Fruit fly (Drosophila melanogaster) whole organism, embryonic: ENCODE data around the gene MTF-1.
A peak's percentile ranks its signal among the peaks of the same experiment; 100 is the strongest.

Experiments used
- BEAF-32 ChIP-seq: fragments of 200-800 bp; sonication (Bioruptor generic); optimal IDR thresholded peaks from 3 replicates; lab custom pipeline; 2017; ENCODE audit warnings: missing biosample characterization, missing genetic modification characterization, mild to moderate bottlenecking, moderate library complexity, missing genetic modification reagents
- Blimp-1 ChIP-seq: fragments of 200-800 bp; sonication (Bioruptor generic); optimal IDR thresholded peaks from 3 replicates; lab custom pipeline; 2018; ENCODE audit warnings: missing biosample characterization, missing genetic modification characterization, mild to moderate bottlenecking, moderate library complexity, missing genetic modification reagents
- CG1024 ChIP-seq: fragments of 200-800 bp; sonication (Bioruptor generic); IDR thresholded peaks from 2 replicates; pipeline ENCODE4 v1.3.6; 2022; ENCODE audit warnings: missing biosample characterization, missing genetic modification characterization
- CG12391 ChIP-seq: fragments of 200-800 bp; sonication (Bioruptor generic); optimal IDR thresholded peaks from 3 replicates; lab custom pipeline; 2018; ENCODE audit warnings: missing biosample characterization, mild to moderate bottlenecking, missing genetic modification characterization, moderate library complexity
- CG14014 ChIP-seq: fragments of 200-800 bp; sonication (Bioruptor generic); IDR thresholded peaks from 2 replicates; pipeline ENCODE4 v1.3.6; 2022; ENCODE audit warnings: missing biosample characterization, missing genetic modification characterization
- CG14050 ChIP-seq: fragments of 200-800 bp; sonication (Bioruptor generic); IDR thresholded peaks from 3 replicates; pipeline ENCODE4 v1.3.6; 2022; ENCODE audit warnings: missing biosample characterization, missing genetic modification characterization
- CG14441 ChIP-seq: fragments of 200-800 bp; sonication (Bioruptor generic); IDR thresholded peaks from 2 replicates; pipeline ENCODE4 v1.3.6; 2022; ENCODE audit warnings: missing biosample characterization, missing genetic modification characterization
- CG15269 ChIP-seq: fragments of 200-800 bp; sonication (Bioruptor generic); optimal IDR thresholded peaks from 2 replicates; lab custom pipeline; 2018; ENCODE audit warnings: missing biosample characterization, mild to moderate bottlenecking, missing genetic modification characterization, moderate library complexity
- CG2202 ChIP-seq: fragments of 200-800 bp; sonication (Bioruptor generic); optimal IDR thresholded peaks from 2 replicates; lab custom pipeline; 2018; ENCODE audit warnings: missing biosample characterization, mild to moderate bottlenecking, missing genetic modification characterization
- CG30431 ChIP-seq: fragments of 200-800 bp; sonication (Bioruptor generic); optimal IDR thresholded peaks from 2 replicates; lab custom pipeline; 2017; ENCODE audit warnings: missing biosample characterization, missing genetic modification characterization
- CG3065 ChIP-seq: fragments of 200-800 bp; sonication (Bioruptor generic); optimal IDR thresholded peaks from 2 replicates; lab custom pipeline; 2016; ENCODE audit warnings: missing biosample characterization, missing genetic modification characterization
- CG33213 ChIP-seq: fragments of 200-800 bp; sonication (Bioruptor generic); optimal IDR thresholded peaks from 3 replicates; lab custom pipeline; 2016; ENCODE audit warnings: missing biosample characterization, missing genetic modification characterization
- CG3995 ChIP-seq: fragments of 200-800 bp; sonication (Bioruptor generic); optimal IDR thresholded peaks from 3 replicates; lab custom pipeline; 2016; ENCODE audit warnings: missing biosample characterization, missing genetic modification characterization
- CG4328 ChIP-seq: fragments of 200-800 bp; sonication (Bioruptor generic); optimal IDR thresholded peaks from 3 replicates; lab custom pipeline; 2017; ENCODE audit warnings: missing biosample characterization, missing genetic modification reagents, missing genetic modification characterization
- CG43689 ChIP-seq: fragments of 200-800 bp; sonication (Bioruptor generic); IDR thresholded peaks from 2 replicates; pipeline ENCODE4 v1.3.6; 2022; ENCODE audit warnings: missing biosample characterization, missing genetic modification characterization
- CG6654 ChIP-seq: fragments of 200-800 bp; sonication (Bioruptor generic); optimal IDR thresholded peaks from 2 replicates; lab custom pipeline; 2017; ENCODE audit warnings: missing biosample characterization, mild to moderate bottlenecking, missing genetic modification characterization
- CG7357 ChIP-seq: fragments of 200-800 bp; sonication (Bioruptor generic); IDR thresholded peaks from 3 replicates; pipeline ENCODE4 v1.3.6; 2022; ENCODE audit warnings: missing biosample characterization, missing genetic modification characterization
- CG7786 ChIP-seq: fragments of 200-800 bp; sonication (Bioruptor generic); optimal IDR thresholded peaks from 2 replicates; lab custom pipeline; 2016; ENCODE audit warnings: missing biosample characterization, missing genetic modification characterization
- CG7839 ChIP-seq: fragments of 200-800 bp; sonication (Bioruptor generic); optimal IDR thresholded peaks from 3 replicates; lab custom pipeline; 2018; ENCODE audit warnings: missing biosample characterization, mild to moderate bottlenecking, missing genetic modification characterization, moderate library complexity
- CG8281 ChIP-seq: fragments of 200-800 bp; sonication (Bioruptor generic); optimal IDR thresholded peaks from 2 replicates; lab custom pipeline; 2018; ENCODE audit warnings: missing biosample characterization, mild to moderate bottlenecking, missing genetic modification characterization, moderate library complexity
- Doc3 ChIP-seq: fragments of 200-800 bp; sonication (Bioruptor generic); IDR thresholded peaks from 3 replicates; pipeline ENCODE4 v1.3.6; 2022; ENCODE audit warnings: missing biosample characterization, missing genetic modification characterization; ENCODE audit not compliant: partially characterized antibody
- Drgx ChIP-seq: fragments of 200-800 bp; sonication (Bioruptor generic); IDR thresholded peaks from 2 replicates; pipeline ENCODE4 v1.3.6; 2022; ENCODE audit warnings: missing biosample characterization, missing genetic modification characterization
- Fer3 ChIP-seq: fragments of 200-800 bp; sonication (Bioruptor generic); optimal IDR thresholded peaks from 2 replicates; lab custom pipeline; 2018; ENCODE audit warnings: missing biosample characterization, mild to moderate bottlenecking, missing genetic modification characterization, moderate library complexity
- GATAe ChIP-seq: fragments of 200-800 bp; sonication (Bioruptor generic); conservative IDR thresholded peaks from 2 replicates; pipeline ENCODE4 v1.3.6; 2022; ENCODE audit warnings: missing biosample characterization, missing genetic modification characterization
- HLH4C ChIP-seq: fragments of 200-800 bp; sonication (Bioruptor generic); IDR thresholded peaks from 3 replicates; pipeline ENCODE4 v1.3.6; 2022; ENCODE audit warnings: missing biosample characterization, missing genetic modification characterization; ENCODE audit not compliant: partially characterized antibody
- Hand ChIP-seq: fragments of 200-800 bp; sonication (Bioruptor generic); optimal IDR thresholded peaks from 2 replicates; lab custom pipeline; 2017; ENCODE audit warnings: mild to moderate bottlenecking, missing biosample characterization, missing genetic modification reagents, missing genetic modification characterization
- HmgZ ChIP-seq: fragments of 200-800 bp; sonication (Bioruptor generic); optimal IDR thresholded peaks from 2 replicates; lab custom pipeline; 2018; ENCODE audit warnings: missing biosample characterization, mild to moderate bottlenecking, missing genetic modification characterization
- Hr3 ChIP-seq: fragments of 200-800 bp; sonication (Bioruptor generic); optimal IDR thresholded peaks from 3 replicates; lab custom pipeline; 2016; ENCODE audit warnings: missing biosample characterization, missing genetic modification characterization
- MESR4 ChIP-seq: fragments of 200-800 bp; sonication (Bioruptor generic); optimal IDR thresholded peaks from 2 replicates; lab custom pipeline; 2018; ENCODE audit warnings: missing biosample characterization, mild to moderate bottlenecking, missing genetic modification characterization, moderate library complexity
- NK7.1 ChIP-seq: fragments of 200-800 bp; sonication (Bioruptor generic); optimal IDR thresholded peaks from 3 replicates; lab custom pipeline; 2016; ENCODE audit warnings: missing biosample characterization, missing genetic modification characterization
- Neu2 ChIP-seq: fragments of 200-800 bp; sonication (Bioruptor generic); optimal IDR thresholded peaks from 3 replicates; lab custom pipeline; 2016; ENCODE audit warnings: missing biosample characterization, missing genetic modification characterization, borderline replicate concordance
- Oli ChIP-seq: fragments of 200-800 bp; sonication (Bioruptor generic); optimal IDR thresholded peaks from 2 replicates; lab custom pipeline; 2018; ENCODE audit warnings: missing biosample characterization, mild to moderate bottlenecking, missing genetic modification characterization, moderate library complexity
- Xrp1 ChIP-seq: fragments of 200-800 bp; sonication (Bioruptor generic); IDR thresholded peaks from 2 replicates; pipeline ENCODE4 v1.3.6; 2022; ENCODE audit warnings: missing biosample characterization, missing genetic modification characterization
- YL-1 ChIP-seq: fragments of 200-800 bp; sonication (Bioruptor generic); optimal IDR thresholded peaks from 3 replicates; lab custom pipeline; 2017; ENCODE audit warnings: missing biosample characterization, mild to moderate bottlenecking, missing genetic modification characterization
- disco-r ChIP-seq: fragments of 200-800 bp; sonication (Bioruptor generic); optimal IDR thresholded peaks from 2 replicates; lab custom pipeline; 2016; ENCODE audit warnings: missing biosample characterization, missing genetic modification characterization
- gcm ChIP-seq: fragments of 200-800 bp; sonication (Bioruptor generic); optimal IDR thresholded peaks from 2 replicates; lab custom pipeline; 2019; ENCODE audit warnings: missing biosample characterization, mild to moderate bottlenecking, missing genetic modification characterization, moderate library complexity
- gsb-n ChIP-seq: fragments of 200-800 bp; sonication (Bioruptor generic); optimal IDR thresholded peaks from 3 replicates; lab custom pipeline; 2018; ENCODE audit warnings: missing biosample characterization, mild to moderate bottlenecking, missing genetic modification characterization
- h ChIP-seq: fragments of >200 bp; optimal IDR thresholded peaks from 2 replicates; lab custom pipeline; 2017
- lbe ChIP-seq: fragments of 200-800 bp; sonication (Bioruptor generic); optimal IDR thresholded peaks from 2 replicates; lab custom pipeline; 2016; ENCODE audit warnings: missing biosample characterization, mild to moderate bottlenecking, missing genetic modification characterization
- lola ChIP-seq, 3 experiments: fragments of >200 bp in 2 of 3; fragments of 200-800 bp in 1 of 3; sonication (Bioruptor generic) in 1 of 3; optimal IDR thresholded peaks; 2 replicates each; lab custom pipeline; 2017 to 2019; ENCODE audit warnings: missing biosample characterization in 3 of 3, missing genetic modification characterization in 3 of 3, mild to moderate bottlenecking in 1 of 3, moderate library complexity in 1 of 3
- nerfin-1 ChIP-seq: fragments of 200-800 bp; sonication (Bioruptor generic); optimal IDR thresholded peaks from 3 replicates; lab custom pipeline; 2019; ENCODE audit warnings: missing biosample characterization, mild to moderate bottlenecking, missing genetic modification characterization, moderate library complexity
- p53 ChIP-seq: fragments of 200-800 bp; sonication (Bioruptor generic); optimal IDR thresholded peaks from 2 replicates; lab custom pipeline; 2016; ENCODE audit warnings: missing biosample characterization, missing genetic modification characterization
- prd ChIP-seq, 3 experiments: fragments of >200 bp in 2 of 3; fragments of 200-800 bp in 1 of 3; sonication (Bioruptor generic) in 1 of 3; optimal IDR thresholded peaks in 2 of 3; IDR thresholded peaks in 1 of 3; 2 replicates in 2 of 3; 3 replicates in 1 of 3; pipeline versions ENCODE4 v1.3.6 to Lab custom; 2017 to 2022; ENCODE audit warnings: missing biosample characterization in 1 of 3, missing genetic modification characterization in 1 of 3
- psq ChIP-seq: fragments of 200-800 bp; sonication (Bioruptor generic); optimal IDR thresholded peaks from 2 replicates; lab custom pipeline; 2017; ENCODE audit warnings: missing biosample characterization, missing genetic modification characterization
- ranshi ChIP-seq: fragments of 200-800 bp; sonication (Bioruptor generic); IDR thresholded peaks from 2 replicates; pipeline ENCODE4 v1.3.6; 2022; ENCODE audit warnings: missing biosample characterization, missing genetic modification characterization
- rib ChIP-seq: fragments of 200-800 bp; sonication (Bioruptor generic); IDR thresholded peaks from 2 replicates; pipeline ENCODE4 v1.3.6; 2022; ENCODE audit warnings: missing biosample characterization, missing genetic modification characterization
- so ChIP-seq: fragments of 200-800 bp; sonication (Bioruptor generic); IDR thresholded peaks from 3 replicates; pipeline ENCODE4 v1.3.6; 2022; ENCODE audit warnings: missing biosample characterization, missing genetic modification characterization
- stc ChIP-seq: fragments of 200-800 bp; sonication (Bioruptor generic); IDR thresholded peaks from 2 replicates; pipeline ENCODE4 v1.3.6; 2022; ENCODE audit warnings: missing biosample characterization, missing genetic modification characterization
- toy ChIP-seq: fragments of 200-800 bp; sonication (Bioruptor generic); IDR thresholded peaks from 2 replicates; pipeline ENCODE4 v1.3.6; 2022; ENCODE audit warnings: missing biosample characterization, missing genetic modification characterization

Gene MTF-1

dm6 chr3L:9460775-9461491, 30.8 kb downstream of the MTF-1 start, which contains the start of the genes CG3434 and CG44838 (continued):
- TF ChIP-seq CG1024 (0 out of 2 replicates have a peak, but pooled peaks have one; percentile 38), Blimp-1 (GFP tag; lab: Kevin White, UChicago) (peak; percentile 70), so (GFP tag; lab: Robert Waterston, UW) (no peak), CG43689 (no peak), prd (optimal IDR thresholded peaks at IDR 0.05; lab: Kevin White, UChicago) (no peak), prd (GFP tag; IDR thresholded peaks at IDR 0.05; lab: Robert Waterston, UW) (peak; percentile 86), Neu2 (peak; percentile 56), CG15269 (peak; percentile 85), psq (GFP tag; lab: Kevin White, UChicago) (peak; percentile 77), CG14014 (GFP tag; lab: Robert Waterston, UW) (peak; percentile 70), NK7.1 (peak; percentile 51), CG14050 (GFP tag; lab: Robert Waterston, UW) (peak; percentile 60), CG7786 (peak; percentile 57), Hand (GFP tag; lab: Kevin White, UChicago) (peak; percentile 66), CG33213 (GFP tag; lab: Kevin White, UChicago) (peak; percentile 55), BEAF-32 (GFP tag; lab: Kevin White, UChicago) (peak; percentile 38), gsb-n (tag; lab: Kevin White, UChicago) (peak; percentile 36), rib (GFP tag; lab: Robert Waterston, UW) (no peak), nerfin-1 (tag; lab: Kevin White, UChicago) (peak; percentile 68), HmgZ (tag; lab: Kevin White, UChicago) (peak; percentile 82), Doc3 (GFP tag; lab: Robert Waterston, UW) (no peak), CG7839 (tag; lab: Kevin White, UChicago) (peak; percentile 82), stc (GFP tag; lab: Robert Waterston, UW) (peak; percentile 78), Xrp1 (GFP tag; lab: Robert Waterston, UW) (peak; percentile 86), CG3065 (GFP tag; lab: Kevin White, UChicago) (peak; percentile 51), MESR4 (GFP tag; lab: Kevin White, UChicago) (no peak), Drgx (GFP tag; lab: Robert Waterston, UW) (peak; percentile 58), Hr3 (GFP tag; lab: Kevin White, UChicago) (peak; percentile 82), YL-1 (GFP tag; lab: Kevin White, UChicago) (peak; percentile 58), CG4328 (GFP tag; lab: Kevin White, UChicago) (peak; percentile 72), Oli (peak; percentile 73), CG8281 (tag; lab: Kevin White, UChicago) (peak; percentile 47), ranshi (GFP tag; lab: Robert Waterston, UW) (peak; percentile 64), lbe (peak; percentile 47), gcm (GFP tag; lab: Kevin White, UChicago) (peak; percentile 89), disco-r (no peak), CG2202 (tag; lab: Kevin White, UChicago) (peak; percentile 58), CG30431 (peak; percentile 41), CG3995 (GFP tag; lab: Kevin White, UChicago) (peak; percentile 29), lola (GFP tag; optimal IDR thresholded peaks at IDR 0.05; lab: Kevin White, UChicago) (peak in 1 of 3 experiments; percentile 79), toy (GFP tag; lab: Robert Waterston, UW) (no peak), CG6654 (GFP tag; lab: Kevin White, UChicago) (no peak), HLH4C (GFP tag; lab: Robert Waterston, UW) (peak; percentile 44; the same call in 1 of the 3 replicates), CG7357 (GFP tag; lab: Robert Waterston, UW) (peak; percentile 44; the same call in 1 of the 3 replicates), p53 (peak; percentile 39), Fer3 (peak; percentile 71), CG14441 (GFP tag; lab: Robert Waterston, UW) (peak; percentile 76), CG12391 (peak; percentile 90), h (lab: Kevin White, UChicago) (no peak), GATAe (GFP tag; lab: Robert Waterston, UW) (no peak)
